Fruit fly (Drosophila melanogaster) whole organism, pupa: Measurements from ENCODE around the gene RhoGAP18B.

Experiments
- EcR ChIP-seq: fragments of 200-800 bp; sonication (Bioruptor generic); optimal IDR thresholded peaks from 3 replicates; lab custom pipeline; 2019; ENCODE audit warnings: missing biosample characterization, missing genetic modification characterization, mild to moderate bottlenecking, moderate library complexity, missing genetic modification reagents
- Ets98B ChIP-seq: fragments of 200-800 bp; sonication (Bioruptor generic); IDR thresholded peaks from 2 replicates; pipeline ENCODE4 v1.3.6; 2022; ENCODE audit warnings: missing biosample characterization, missing genetic modification characterization
- fd96Ca ChIP-seq: fragments of 200-800 bp; sonication (Bioruptor generic); IDR thresholded peaks from 3 replicates; pipeline ENCODE4 v1.3.6; 2022; ENCODE audit warnings: missing biosample characterization, missing genetic modification characterization

dm6 chrX:19167032-19167568 is at the start of gene RhoGAP18B:
- no peak for TF ChIP-seq Ets98B (GFP tag; lab: Robert Waterston, UW)
- no peak for TF ChIP-seq fd96Ca (GFP tag; lab: Robert Waterston, UW)
- no peak for TF ChIP-seq EcR (GFP tag; lab: Kevin White, UChicago)
